Worm (Caenorhabditis elegans) whole organism, L2 larva: ENCODE results near the gene F08F8.11.

ENCODE experiments used
- aly-2 ChIP-seq: fragments of 150-350 bp; optimal IDR thresholded peaks from 2 replicates; lab custom pipeline; 2014; ENCODE audit warnings: missing biosample characterization, missing genetic modification characterization
- ama-1 ChIP-seq: fragments of 150-350 bp; optimal IDR thresholded peaks from 2 replicates; lab custom pipeline; 2018; ENCODE audit warnings: inconsistent platforms
- fos-1 ChIP-seq: fragments of 150-350 bp; optimal IDR thresholded peaks from 2 replicates; lab custom pipeline; 2014; ENCODE audit warnings: missing biosample characterization, missing genetic modification characterization
- sem-4 ChIP-seq: fragments of 150-350 bp; optimal IDR thresholded peaks from 2 replicates; lab custom pipeline; 2014; ENCODE audit warnings: missing biosample characterization, missing genetic modification reagents, missing genetic modification characterization

ce11 chrIII:7387359-7387758 is 21.7 kb downstream of the F08F8.11 start:
- no peak for TF ChIP-seq aly-2 (tag; lab: Kevin White, UChicago)
- TF ChIP-seq sem-4 (tag; lab: Kevin White, UChicago): no peak
- no peak for TF ChIP-seq ama-1
- TF ChIP-seq fos-1 (tag; lab: Kevin White, UChicago): peak; percentile 33
